Fruit fly (Drosophila melanogaster) Kc167 (cell line): ENCODE results near the gene Edg84A.

Experiments
- h ChIP-seq: fragments of >200 bp; optimal IDR thresholded peaks from 3 replicates; lab custom pipeline; 2018; ENCODE audit warnings: missing external identifiers
- psq ChIP-seq: fragments of >200 bp; optimal IDR thresholded peaks from 2 replicates; lab custom pipeline; 2017; ENCODE audit warnings: missing external identifiers

- no peak for TF ChIP-seq psq (lab: Kevin White, UChicago)
- no peak for TF ChIP-seq h (lab: Kevin White, UChicago)
Observed at dm6 chr3R:6657278-6658246, 26.7 kb upstream of the Edg84A start, which contains the start of the genes CG1307 and twr.
